Fruit fly (Drosophila melanogaster) whole organism, embryonic: ENCODE results near the gene dtn.
A peak's percentile ranks its signal among the peaks of the same experiment; 100 is the strongest.

ENCODE experiments used
- Bteb2 ChIP-seq: fragments of 200-800 bp; sonication (Bioruptor generic); optimal IDR thresholded peaks from 2 replicates; lab custom pipeline; 2016; ENCODE audit warnings: missing biosample characterization, missing genetic modification characterization
- CG11560 ChIP-seq: fragments of 200-800 bp; sonication (Bioruptor generic); IDR thresholded peaks from 3 replicates; pipeline ENCODE4 v1.3.6; 2022; ENCODE audit warnings: missing biosample characterization, missing genetic modification characterization
- CG12942 ChIP-seq: fragments of 200-800 bp; sonication (Bioruptor generic); optimal IDR thresholded peaks from 3 replicates; lab custom pipeline; 2016; ENCODE audit warnings: missing biosample characterization, missing genetic modification characterization
- CG15696 ChIP-seq: fragments of 200-800 bp; sonication (Bioruptor generic); optimal IDR thresholded peaks from 2 replicates; lab custom pipeline; 2019; ENCODE audit warnings: missing biosample characterization, mild to moderate bottlenecking, missing genetic modification characterization, moderate library complexity
- CG31365 ChIP-seq: fragments of 200-800 bp; sonication (Bioruptor generic); optimal IDR thresholded peaks from 2 replicates; lab custom pipeline; 2018; ENCODE audit warnings: missing biosample characterization, mild to moderate bottlenecking, missing genetic modification characterization
- CG33557 ChIP-seq: fragments of 200-800 bp; sonication (Bioruptor generic); optimal IDR thresholded peaks from 2 replicates; lab custom pipeline; 2019; ENCODE audit warnings: missing biosample characterization, mild to moderate bottlenecking, missing genetic modification characterization, moderate library complexity
- CG4282 ChIP-seq: fragments of 200-800 bp; sonication (Bioruptor generic); optimal IDR thresholded peaks from 2 replicates; lab custom pipeline; 2016; ENCODE audit warnings: missing biosample characterization, missing genetic modification characterization
- CG43689 ChIP-seq: fragments of 200-800 bp; sonication (Bioruptor generic); IDR thresholded peaks from 2 replicates; pipeline ENCODE4 v1.3.6; 2022; ENCODE audit warnings: missing biosample characterization, missing genetic modification characterization
- CG4730 ChIP-seq: fragments of 200-800 bp; sonication (Bioruptor generic); IDR thresholded peaks from 2 replicates; pipeline ENCODE4 v1.3.6; 2022; ENCODE audit warnings: missing biosample characterization, missing genetic modification characterization
- CG5953 ChIP-seq: fragments of 200-800 bp; sonication (Bioruptor generic); IDR thresholded peaks from 2 replicates; pipeline ENCODE4 v1.3.6; 2022; ENCODE audit warnings: missing biosample characterization, missing genetic modification characterization
- CG7963 ChIP-seq: fragments of 200-800 bp; sonication (Bioruptor generic); IDR thresholded peaks from 3 replicates; pipeline ENCODE4 v1.3.6; 2022; ENCODE audit warnings: missing biosample characterization, missing genetic modification characterization; ENCODE audit not compliant: partially characterized antibody
- CG7987 ChIP-seq: fragments of 200-800 bp; sonication (Bioruptor generic); optimal IDR thresholded peaks from 2 replicates; lab custom pipeline; 2018; ENCODE audit warnings: missing biosample characterization, mild to moderate bottlenecking, missing genetic modification characterization, moderate library complexity
- CoRest ChIP-seq: fragments of 200-800 bp; sonication (Bioruptor generic); optimal IDR thresholded peaks from 3 replicates; lab custom pipeline; 2018; ENCODE audit warnings: missing biosample characterization, mild to moderate bottlenecking, missing genetic modification characterization, moderate library complexity
- Dfd ChIP-seq, 2 experiments: fragments of >200 bp; optimal IDR thresholded peaks; 2 replicates each; lab custom pipeline; 2017; ENCODE audit warnings: missing biosample characterization in 2 of 2, missing genetic modification characterization in 2 of 2
- Dref ChIP-seq: fragments of 200-800 bp; sonication (Bioruptor generic); IDR thresholded peaks from 2 replicates; pipeline ENCODE4 v1.3.6; 2022; ENCODE audit warnings: missing biosample characterization, missing genetic modification characterization
- Elba2 ChIP-seq: fragments of 200-800 bp; sonication (Bioruptor generic); optimal IDR thresholded peaks from 3 replicates; lab custom pipeline; 2016; ENCODE audit warnings: missing biosample characterization, missing genetic modification characterization
- Fer1 ChIP-seq: fragments of 200-800 bp; sonication (Bioruptor generic); optimal IDR thresholded peaks from 2 replicates; lab custom pipeline; 2017; ENCODE audit warnings: missing biosample characterization, mild to moderate bottlenecking, missing genetic modification characterization
- HLH54F ChIP-seq: fragments of 200-800 bp; sonication (Bioruptor generic); optimal IDR thresholded peaks from 3 replicates; lab custom pipeline; 2016; ENCODE audit warnings: missing biosample characterization, missing genetic modification characterization
- Hmr ChIP-seq: fragments of 200-800 bp; sonication (Bioruptor generic); optimal IDR thresholded peaks from 3 replicates; lab custom pipeline; 2017; ENCODE audit warnings: mild to moderate bottlenecking, missing biosample characterization, missing genetic modification reagents, missing genetic modification characterization
- Hr3 ChIP-seq: fragments of 200-800 bp; sonication (Bioruptor generic); optimal IDR thresholded peaks from 3 replicates; lab custom pipeline; 2016; ENCODE audit warnings: missing biosample characterization, missing genetic modification characterization
- Jarid2 ChIP-seq: fragments of 200-800 bp; sonication (Bioruptor generic); optimal IDR thresholded peaks from 3 replicates; lab custom pipeline; 2017; ENCODE audit warnings: mild to moderate bottlenecking, missing biosample characterization, missing genetic modification reagents, missing genetic modification characterization
- MBD-R2 ChIP-seq: fragments of 200-800 bp; sonication (Bioruptor generic); IDR thresholded peaks from 2 replicates; pipeline ENCODE4 v1.3.6; 2022; ENCODE audit warnings: missing biosample characterization, missing genetic modification characterization
- MTF-1 ChIP-seq: fragments of 200-800 bp; sonication (Bioruptor generic); optimal IDR thresholded peaks from 2 replicates; lab custom pipeline; 2018; ENCODE audit warnings: missing biosample characterization, mild to moderate bottlenecking, missing genetic modification characterization, borderline replicate concordance
- Mad ChIP-seq: fragments of 200-800 bp; sonication (Bioruptor generic); optimal IDR thresholded peaks from 2 replicates; lab custom pipeline; 2016; ENCODE audit warnings: missing biosample characterization, missing genetic modification characterization
- Mrtf ChIP-seq: fragments of 200-800 bp; sonication (Bioruptor generic); IDR thresholded peaks from 3 replicates; pipeline ENCODE4 v1.3.6; 2022; ENCODE audit warnings: missing biosample characterization, missing genetic modification characterization
- Nf-YA ChIP-seq: fragments of 200-800 bp; sonication (Bioruptor generic); IDR thresholded peaks from 2 replicates; pipeline ENCODE4 v1.3.6; 2022; ENCODE audit warnings: missing biosample characterization, missing genetic modification characterization
- Oaz ChIP-seq: fragments of 200-800 bp; sonication (Bioruptor generic); IDR thresholded peaks from 2 replicates; pipeline ENCODE4 v1.3.6; 2022; ENCODE audit warnings: missing biosample characterization, missing genetic modification characterization
- Rfx ChIP-seq: fragments of 200-800 bp; sonication (Bioruptor generic); IDR thresholded peaks from 2 replicates; pipeline ENCODE4 v1.3.6; 2022; ENCODE audit warnings: missing biosample characterization, missing genetic modification characterization
- Sin3A ChIP-seq: fragments of >200 bp; optimal IDR thresholded peaks from 2 replicates; lab custom pipeline; 2018
- Stat92E ChIP-seq, 3 experiments: fragments of >200 bp in 2 of 3; fragments of 200-800 bp in 1 of 3; sonication (Bioruptor generic) in 1 of 3; optimal IDR thresholded peaks; 2 replicates each; lab custom pipeline; 2017 to 2019; ENCODE audit warnings: missing biosample characterization in 3 of 3, missing genetic modification characterization in 3 of 3, mild to moderate bottlenecking in 1 of 3, moderate library complexity in 1 of 3
- bbx ChIP-seq: fragments of 200-800 bp; sonication (Bioruptor generic); IDR thresholded peaks from 2 replicates; pipeline ENCODE4 v1.3.6; 2022; ENCODE audit warnings: missing biosample characterization, missing genetic modification characterization; ENCODE audit not compliant: partially characterized antibody
- ewg ChIP-seq: fragments of 200-800 bp; sonication (Bioruptor generic); optimal IDR thresholded peaks from 3 replicates; lab custom pipeline; 2017; ENCODE audit warnings: mild to moderate bottlenecking, missing biosample characterization, missing genetic modification reagents, missing genetic modification characterization
- eyg ChIP-seq: fragments of 200-800 bp; sonication (Bioruptor generic); optimal IDR thresholded peaks from 3 replicates; lab custom pipeline; 2016; ENCODE audit warnings: missing biosample characterization, missing genetic modification characterization
- fu2 ChIP-seq: fragments of 200-800 bp; sonication (Bioruptor generic); optimal IDR thresholded peaks from 2 replicates; lab custom pipeline; 2016; ENCODE audit warnings: missing biosample characterization, missing genetic modification characterization
- gem ChIP-seq: fragments of 200-800 bp; sonication (Bioruptor generic); optimal IDR thresholded peaks from 2 replicates; lab custom pipeline; 2019; ENCODE audit warnings: missing biosample characterization, mild to moderate bottlenecking, missing genetic modification characterization, moderate library complexity
- ham ChIP-seq: fragments of 200-800 bp; sonication (Bioruptor generic); IDR thresholded peaks from 2 replicates; pipeline ENCODE4 v1.3.6; 2022; ENCODE audit warnings: missing biosample characterization, missing genetic modification characterization
- hbn ChIP-seq: fragments of 200-800 bp; sonication (Bioruptor generic); IDR thresholded peaks from 2 replicates; pipeline ENCODE4 v1.3.6; 2022; ENCODE audit warnings: missing biosample characterization, missing genetic modification characterization; ENCODE audit not compliant: partially characterized antibody
- ind ChIP-seq: fragments of 200-800 bp; sonication (Bioruptor generic); optimal IDR thresholded peaks from 3 replicates; lab custom pipeline; 2016; ENCODE audit warnings: missing biosample characterization, missing genetic modification characterization
- lab ChIP-seq: fragments of 200-800 bp; sonication (Bioruptor generic); optimal IDR thresholded peaks from 3 replicates; lab custom pipeline; 2017; ENCODE audit warnings: missing biosample characterization, missing genetic modification characterization, mild to moderate bottlenecking, moderate library complexity, missing genetic modification reagents
- mld ChIP-seq: fragments of 200-800 bp; sonication (Bioruptor generic); IDR thresholded peaks from 3 replicates; pipeline ENCODE4 v1.3.6; 2022; ENCODE audit warnings: missing biosample characterization, missing genetic modification characterization; ENCODE audit not compliant: partially characterized antibody
- nau ChIP-seq: fragments of 200-800 bp; sonication (Bioruptor generic); optimal IDR thresholded peaks from 3 replicates; lab custom pipeline; 2017; ENCODE audit warnings: missing biosample characterization, mild to moderate bottlenecking, missing genetic modification characterization, missing genetic modification reagents
- org-1 ChIP-seq: fragments of 200-800 bp; sonication (Bioruptor generic); optimal IDR thresholded peaks from 2 replicates; lab custom pipeline; 2017; ENCODE audit warnings: missing biosample characterization, missing genetic modification characterization
- sr ChIP-seq: fragments of 200-800 bp; sonication (Bioruptor generic); IDR thresholded peaks from 3 replicates; pipeline ENCODE4 v1.3.6; 2022; ENCODE audit warnings: missing biosample characterization, missing genetic modification characterization
- ssp ChIP-seq: fragments of 200-800 bp; sonication (Bioruptor generic); IDR thresholded peaks from 2 replicates; pipeline ENCODE4 v1.3.6; 2022; ENCODE audit warnings: missing biosample characterization, missing genetic modification characterization
- stwl ChIP-seq: fragments of 200-800 bp; sonication (Bioruptor generic); optimal IDR thresholded peaks from 3 replicates; lab custom pipeline; 2018; ENCODE audit warnings: missing biosample characterization, mild to moderate bottlenecking, missing genetic modification characterization, moderate library complexity
- tna ChIP-seq: fragments of 200-800 bp; sonication (Bioruptor generic); IDR thresholded peaks from 2 replicates; pipeline ENCODE4 v1.3.6; 2022; ENCODE audit warnings: missing biosample characterization, missing genetic modification characterization; ENCODE audit not compliant: partially characterized antibody
- unpg ChIP-seq: fragments of 200-800 bp; sonication (Bioruptor generic); optimal IDR thresholded peaks from 3 replicates; lab custom pipeline; 2018; ENCODE audit warnings: missing biosample characterization, mild to moderate bottlenecking, missing genetic modification characterization, moderate library complexity
- zfh2 ChIP-seq: fragments of 200-800 bp; sonication (Bioruptor generic); optimal IDR thresholded peaks from 2 replicates; lab custom pipeline; 2016; ENCODE audit warnings: missing biosample characterization, missing genetic modification characterization

dtn gene

DNA sequence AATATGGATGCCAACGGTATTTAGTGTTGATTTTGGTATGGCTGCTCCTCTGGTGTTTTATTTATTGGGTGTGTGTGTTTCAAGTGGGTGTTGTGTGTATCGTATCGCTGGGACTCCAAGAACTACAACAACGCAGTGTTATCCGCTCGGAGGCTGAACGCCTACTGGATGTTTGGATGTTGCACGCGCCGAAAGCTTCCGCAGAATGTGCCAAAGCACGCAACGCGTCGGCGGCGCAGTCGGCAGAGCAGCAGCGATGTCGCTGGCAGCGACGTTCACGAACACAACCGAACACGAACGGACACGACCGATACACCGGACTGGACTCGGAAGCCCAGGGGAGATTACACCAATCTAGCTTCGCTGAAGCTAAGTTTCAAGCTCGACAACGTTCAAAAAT is 33.1 kb upstream of the dtn start, which contains the start of gene Ca-alpha1T (continued):
- TF ChIP-seq CG4730 (GFP tag; lab: Robert Waterston, UW) (no peak), lab (peak; percentile 6), HLH54F (GFP tag; lab: Kevin White, UChicago) (no peak), Bteb2 (GFP tag; lab: Kevin White, UChicago) (no peak), fu2 (GFP tag; lab: Kevin White, UChicago) (no peak), org-1 (no peak), ewg (no peak), sr (GFP tag; lab: Robert Waterston, UW) (peak; percentile 74), Rfx (GFP tag; lab: Robert Waterston, UW) (0 out of 2 replicates have a peak, but pooled peaks have one; percentile 35), CG4282 (GFP tag; lab: Kevin White, UChicago) (no peak)

DNA sequence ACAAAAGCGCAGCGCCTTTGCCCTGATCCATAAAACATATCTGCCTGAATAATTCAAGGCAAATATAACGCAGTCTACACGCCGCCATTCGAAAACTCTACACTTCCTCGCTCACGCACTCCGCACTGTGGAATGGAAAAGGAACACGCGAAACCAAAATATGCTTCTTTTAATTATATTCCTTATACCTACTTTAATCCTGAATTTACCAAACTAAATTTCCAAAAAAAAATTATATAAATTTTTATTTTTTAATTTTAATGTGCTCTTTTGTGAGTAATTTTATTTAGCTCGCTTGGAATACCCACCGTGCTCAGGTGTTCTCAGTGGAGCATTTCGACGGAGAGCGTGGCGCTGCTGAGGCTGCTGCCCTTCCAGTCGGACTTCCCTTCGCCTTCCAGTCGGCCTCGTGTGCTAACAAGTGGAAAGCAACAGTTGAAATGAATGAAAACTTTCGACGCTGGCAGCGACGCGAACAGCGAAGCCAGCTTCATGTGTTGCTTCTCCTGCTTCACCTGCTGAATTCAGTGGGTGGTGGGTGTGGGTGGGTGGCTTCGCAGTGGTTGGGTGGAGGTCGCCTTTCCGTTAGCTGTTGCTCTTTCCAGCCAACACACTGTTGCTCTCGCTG is 32.1 kb upstream of the dtn start:
- TF ChIP-seq ssp (peak; percentile 83), unpg (GFP tag; lab: Kevin White, UChicago) (peak; percentile 84), Elba2 (GFP tag; lab: Kevin White, UChicago) (no peak), gem (tag; lab: Kevin White, UChicago) (peak; percentile 90), CG33557 (GFP tag; lab: Kevin White, UChicago) (no peak), Mrtf (GFP tag; lab: Robert Waterston, UW) (peak; percentile 88), CoRest (tag; lab: Kevin White, UChicago) (peak; percentile 82), MBD-R2 (GFP tag; lab: Robert Waterston, UW) (peak; percentile 57; the same call in 1 of the 2 replicates), Dref (GFP tag; lab: Robert Waterston, UW) (no peak), CG11560 (tag; lab: Robert Waterston, UW) (peak; percentile 60), stwl (tag; lab: Kevin White, UChicago) (no peak), mld (no peak), CG31365 (tag; lab: Kevin White, UChicago) (no peak), Mad (GFP tag; lab: Kevin White, UChicago) (no peak), tna (GFP tag; lab: Robert Waterston, UW) (no peak), nau (GFP tag; lab: Kevin White, UChicago) (peak; percentile 7), CG15696 (no peak), MTF-1 (GFP tag; lab: Kevin White, UChicago) (peak; percentile 30), CG12942 (GFP tag; lab: Kevin White, UChicago) (peak; percentile 46), zfh2 (GFP tag; lab: Kevin White, UChicago) (peak; percentile 24), ham (peak; percentile 48; the same call in 1 of the 2 replicates), Jarid2 (GFP tag; lab: Kevin White, UChicago) (peak; percentile 47), eyg (no peak), CG5953 (GFP tag; lab: Robert Waterston, UW) (peak; percentile 70), ind (GFP tag; lab: Kevin White, UChicago) (peak; percentile 67), bbx (GFP tag; lab: Robert Waterston, UW) (no peak), CG7963 (GFP tag; lab: Robert Waterston, UW) (no peak), Fer1 (GFP tag; lab: Kevin White, UChicago) (peak; percentile 92), Hr3 (GFP tag; lab: Kevin White, UChicago) (peak; percentile 75), Nf-YA (peak; percentile 82), Hmr (GFP tag; lab: Kevin White, UChicago) (peak; percentile 92), CG7987 (GFP tag; lab: Kevin White, UChicago) (peak; percentile 9), hbn (no peak), CG43689 (GFP tag; lab: Robert Waterston, UW) (peak; percentile 72), Bteb2 (GFP tag; lab: Kevin White, UChicago) (peak; percentile 28), Sin3A (lab: Kevin White, UChicago) (no peak), Oaz (GFP tag; lab: Robert Waterston, UW) (peak; percentile 81), Stat92E (GFP tag; optimal IDR thresholded peaks at IDR 0.05; lab: Kevin White, UChicago) (no peak), Dfd (GFP tag; optimal IDR thresholded peaks at IDR 0.05; lab: Kevin White, UChicago) (no peak)
